Worm (Caenorhabditis elegans) whole organism, L3 larva: ENCODE data around the gene str-143.

Experiments used
- aly-2 ChIP-seq: fragments of 150-350 bp; optimal IDR thresholded peaks from 2 replicates; lab custom pipeline; 2014; ENCODE audit warnings: missing biosample characterization, missing genetic modification characterization
- ceh-16 ChIP-seq: sonication (generic microtip); optimal IDR thresholded peaks from 2 replicates; lab custom pipeline; 2017; ENCODE audit warnings: missing biosample characterization, missing genetic modification characterization
- elt-2 ChIP-seq: sonication (generic microtip); optimal IDR thresholded peaks from 2 replicates; lab custom pipeline; 2016; ENCODE audit warnings: missing genetic modification reagents, mild to moderate bottlenecking, missing genetic modification characterization, missing compliant biosample characterization
- elt-3 ChIP-seq, 3 experiments: fragments of 150-350 bp in 1 of 3; sonication (generic microtip) in 2 of 3; optimal IDR thresholded peaks; 2 replicates in 2 of 3; 4 replicates in 1 of 3; lab custom pipeline; 2014 to 2017; ENCODE audit warnings: missing biosample characterization in 3 of 3, missing genetic modification characterization in 3 of 3
- fkh-10 ChIP-seq: sonication (generic microtip); optimal IDR thresholded peaks from 2 replicates; lab custom pipeline; 2017; ENCODE audit warnings: missing biosample characterization, missing genetic modification reagents, missing genetic modification characterization
- fkh-2 ChIP-seq: fragments of 150-350 bp; optimal IDR thresholded peaks from 2 replicates; lab custom pipeline; 2014; ENCODE audit warnings: missing biosample characterization, missing genetic modification reagents, missing genetic modification characterization
- lin-15B ChIP-seq: fragments of 150-350 bp; optimal IDR thresholded peaks from 2 replicates; lab custom pipeline; 2014; ENCODE audit warnings: missing biosample characterization, missing genetic modification characterization
- lin-39 ChIP-seq: fragments of 150-350 bp; optimal IDR thresholded peaks from 2 replicates; lab custom pipeline; 2018; ENCODE audit warnings: missing biosample characterization, missing genetic modification reagents, missing genetic modification characterization
- nhr-237 ChIP-seq: fragments of 150-350 bp; optimal IDR thresholded peaks from 2 replicates; lab custom pipeline; 2014; ENCODE audit warnings: missing biosample characterization, missing genetic modification characterization
- pqm-1 ChIP-seq: fragments of 150-350 bp; optimal IDR thresholded peaks from 2 replicates; lab custom pipeline; 2017; ENCODE audit warnings: missing biosample characterization, missing genetic modification characterization, inconsistent platforms
- tbx-2 ChIP-seq: sonication (generic microtip); optimal IDR thresholded peaks from 2 replicates; lab custom pipeline; 2016; ENCODE audit warnings: mild to moderate bottlenecking, missing genetic modification characterization, missing compliant biosample characterization
- unc-62 ChIP-seq: fragments of 150-350 bp; sonication (generic microtip); optimal IDR thresholded peaks from 4 replicates; lab custom pipeline; 2014; ENCODE audit warnings: missing biosample characterization, missing genetic modification reagents, missing genetic modification characterization
- zag-1 ChIP-seq: fragments of 150-350 bp; optimal IDR thresholded peaks from 2 replicates; lab custom pipeline; 2014; ENCODE audit warnings: missing biosample characterization, missing genetic modification characterization

DNA sequence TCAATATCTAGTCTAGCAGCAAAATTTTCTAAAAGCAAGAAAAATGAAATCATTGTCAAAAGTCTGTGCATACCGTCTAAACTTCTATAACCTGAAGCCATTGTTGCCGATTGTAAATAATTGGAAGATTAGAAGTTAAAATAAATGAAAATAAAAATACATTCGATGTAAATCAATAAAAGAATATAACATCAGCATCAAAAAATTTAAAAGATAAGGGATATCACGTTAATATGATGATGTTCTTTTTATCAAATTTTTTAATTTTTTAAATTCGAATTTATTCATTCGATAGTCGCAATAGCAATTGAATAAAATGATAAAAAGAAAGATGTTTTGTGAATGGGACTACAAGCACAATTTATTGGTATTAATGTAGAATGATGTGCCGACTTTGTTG lies 15.6 kb upstream of the str-143 start, which contains the start of gene C09H5.7:
- TF ChIP-seq fkh-2 (no peak), fkh-10 (GFP tag; lab: Kevin White, UChicago) (no peak), zag-1 (tag; lab: Kevin White, UChicago) (no peak), pqm-1 (tag; lab: Kevin White, UChicago) (no peak), lin-39 (tag; lab: Kevin White, UChicago) (no peak), lin-15B (tag; lab: Kevin White, UChicago) (no peak), nhr-237 (no peak), tbx-2 (no peak), ceh-16 (tag; lab: Kevin White, UChicago) (no peak), unc-62 (GFP tag; lab: Kevin White, UChicago) (no peak), elt-2 (tag; lab: Kevin White, UChicago) (no peak), aly-2 (tag; lab: Kevin White, UChicago) (no peak), elt-3 (tag; optimal IDR thresholded peaks at IDR 0.05; lab: Kevin White, UChicago) (no peak)
